Worm (Caenorhabditis elegans): ENCODE measurements around the gene tbc-13.
A peak's percentile ranks its signal among the peaks of the same experiment; 100 is the strongest.

Gene tbc-13

ce11 chrX:12510148-12510785, 25.4 kb downstream of the tbc-13 start (continued):
- TF ChIP-seq unc-98 (GFP tag; IDR thresholded peaks at IDR 0.05) (no peak), mab-9 (GFP tag; IDR thresholded peaks at IDR 0.05) (0 out of 2 replicates have a peak, but pooled peaks have one; percentile 6), lin-15B (tag; optimal IDR thresholded peaks at IDR 0.05) (no peak), nhr-20 (tag; optimal IDR thresholded peaks at IDR 0.05) (peak; percentile 89), vab-15 (tag; optimal IDR thresholded peaks at IDR 0.05) (no peak), unc-30 (tag; optimal IDR thresholded peaks at IDR 0.05) (no peak), irx-1 (tag; optimal IDR thresholded peaks at IDR 0.05) (peak; percentile 52), mdl-1 (tag; optimal IDR thresholded peaks at IDR 0.05) (peak in 1 of 2 experiments; percentile 11), snpc-4 (tag; optimal IDR thresholded peaks at IDR 0.05) (peak; percentile 25), nhr-19 (GFP tag; conservative IDR thresholded peaks at IDR 0.05) (peak; percentile 92), nhr-90 (tag; optimal IDR thresholded peaks at IDR 0.05; ENCODE audit: poor library complexity) (peak; percentile 39), lin-14 (GFP tag; optimal IDR thresholded peaks at IDR 0.05) (peak; percentile 92), ceh-8 (GFP tag; optimal IDR thresholded peaks at IDR 0.05) (peak; percentile 35), grh-1 (GFP tag; IDR thresholded peaks at IDR 0.05) (0 out of 2 replicates have a peak, but pooled peaks have one; percentile 5), ztf-11 (tag; optimal IDR thresholded peaks at IDR 0.05) (no peak), dsc-1 (tag; optimal IDR thresholded peaks at IDR 0.05) (peak; percentile 87), blmp-1 (tag; optimal IDR thresholded peaks at IDR 0.05) (peak; percentile 57), nhr-77 (tag; optimal IDR thresholded peaks at IDR 0.05) (no peak), hlh-17 (GFP tag; optimal IDR thresholded peaks at IDR 0.05; ENCODE audit: borderline replicate concordance) (no peak), ceh-90 (tag; optimal IDR thresholded peaks at IDR 0.05) (no peak), isw-1 (GFP tag; IDR thresholded peaks at IDR 0.05) (no peak), ces-1 (GFP tag; optimal IDR thresholded peaks at IDR 0.05) (no peak), lin-39 (tag; optimal IDR thresholded peaks at IDR 0.05) (no peak), pag-3 (tag; optimal IDR thresholded peaks at IDR 0.05; ENCODE audit: borderline replicate concordance, insufficient read depth) (no peak), pax-3 (tag; optimal IDR thresholded peaks at IDR 0.05) (no peak), fos-1 (tag; optimal IDR thresholded peaks at IDR 0.05) (peak; percentile 60), sup-37 (GFP tag; optimal IDR thresholded peaks at IDR 0.05) (no peak), ama-1 (optimal IDR thresholded peaks at IDR 0.05) (no peak), fkh-4 (tag; optimal IDR thresholded peaks at IDR 0.05; ENCODE audit: borderline replicate concordance) (no peak), egl-27 (tag; optimal IDR thresholded peaks at IDR 0.05) (no peak), ceh-88 (GFP tag; IDR thresholded peaks at IDR 0.05) (no peak)

DNA sequence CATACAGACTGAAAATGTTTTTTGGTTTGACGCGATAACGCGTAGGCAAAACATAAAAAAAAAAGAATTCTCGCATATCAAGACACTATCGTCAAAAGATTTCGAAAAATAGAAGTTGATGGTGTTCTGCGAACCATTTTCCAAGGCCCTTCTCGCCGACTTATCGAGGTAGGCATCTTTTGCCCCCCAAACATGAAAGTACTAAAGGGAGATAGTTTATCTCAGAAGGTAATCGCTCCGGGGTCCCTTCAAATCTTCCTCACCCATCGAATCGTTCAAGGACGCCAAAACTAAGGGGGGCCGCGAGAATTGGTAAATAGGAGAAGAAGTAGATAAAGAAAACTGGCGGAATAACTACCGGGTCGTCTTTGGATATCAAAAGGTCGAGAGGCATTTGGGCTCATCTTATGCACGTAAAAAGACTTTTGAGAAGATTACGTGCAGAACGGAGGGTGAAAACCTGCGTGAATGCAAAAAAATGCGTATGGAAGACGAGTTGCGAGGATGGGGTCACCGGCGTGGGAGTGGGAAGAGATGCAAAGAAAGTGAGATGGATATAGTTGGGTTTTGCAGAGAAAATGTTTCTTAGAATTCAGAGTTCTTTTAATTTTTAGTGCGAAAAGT, 26.6 kb downstream of the tbc-13 start:
- TF ChIP-seq aly-2 (tag; optimal IDR thresholded peaks at IDR 0.05) (no peak), isw-1 (GFP tag; IDR thresholded peaks at IDR 0.05) (no peak), ceh-63 (GFP tag; optimal IDR thresholded peaks at IDR 0.05) (no peak), lin-39 (tag; optimal IDR thresholded peaks at IDR 0.05) (no peak), zip-4 (GFP tag; optimal IDR thresholded peaks at IDR 0.05) (no peak), irx-1 (tag; optimal IDR thresholded peaks at IDR 0.05) (no peak), nhr-19 (GFP tag; conservative IDR thresholded peaks at IDR 0.05) (peak; percentile 17; the same call in 1 of the 2 replicates), hlh-4 (tag; optimal IDR thresholded peaks at IDR 0.05) (no peak), sptf-1 (tag; optimal IDR thresholded peaks at IDR 0.05) (no peak), blmp-1 (tag; optimal IDR thresholded peaks at IDR 0.05) (no peak), dpl-1 (GFP tag; optimal IDR thresholded peaks at IDR 0.05) (no peak), nhr-77 (tag; optimal IDR thresholded peaks at IDR 0.05) (no peak), pqm-1 (tag; optimal IDR thresholded peaks at IDR 0.05) (no peak), ets-5 (GFP tag; IDR thresholded peaks at IDR 0.05) (no peak), lin-15B (tag; optimal IDR thresholded peaks at IDR 0.05) (no peak), ces-1 (GFP tag; optimal IDR thresholded peaks at IDR 0.05) (no peak), nhr-12 (tag; optimal IDR thresholded peaks at IDR 0.05) (no peak), hlh-17 (GFP tag; optimal IDR thresholded peaks at IDR 0.05; ENCODE audit: borderline replicate concordance) (no peak), efl-3 (GFP tag; optimal IDR thresholded peaks at IDR 0.05) (peak; percentile 45), hpl-2 (GFP tag; optimal IDR thresholded peaks at IDR 0.05) (no peak), nhr-90 (tag; optimal IDR thresholded peaks at IDR 0.05; ENCODE audit: poor library complexity) (peak; percentile 47), fos-1 (tag; optimal IDR thresholded peaks at IDR 0.05) (no peak), ceh-8 (GFP tag; optimal IDR thresholded peaks at IDR 0.05) (no peak), vab-15 (tag; optimal IDR thresholded peaks at IDR 0.05) (no peak), grh-1 (GFP tag; IDR thresholded peaks at IDR 0.05) (no peak), unc-98 (GFP tag; IDR thresholded peaks at IDR 0.05) (no peak), ztf-11 (tag; optimal IDR thresholded peaks at IDR 0.05) (no peak), nhr-47 (tag; optimal IDR thresholded peaks at IDR 0.05) (no peak), lin-14 (GFP tag; optimal IDR thresholded peaks at IDR 0.05) (peak; percentile 74), nhr-237 (tag; optimal IDR thresholded peaks at IDR 0.05) (no peak), alr-1 (tag; optimal IDR thresholded peaks at IDR 0.05; ENCODE audit: borderline replicate concordance) (no peak), nhr-71 (tag; optimal IDR thresholded peaks at IDR 0.05) (peak; percentile 11)
